Fruit fly (Drosophila melanogaster) whole organism, pupa: Measurements from ENCODE around the gene mRpL11.

Source experiments
- CG13204 ChIP-seq: fragments of 200-800 bp; sonication (Bioruptor generic); optimal IDR thresholded peaks from 2 replicates; lab custom pipeline; 2018; ENCODE audit warnings: missing biosample characterization, mild to moderate bottlenecking, missing genetic modification characterization, moderate library complexity
- CG14655 ChIP-seq: fragments of 200-800 bp; sonication (Bioruptor generic); optimal IDR thresholded peaks from 3 replicates; lab custom pipeline; 2017; ENCODE audit warnings: mild to moderate bottlenecking, missing biosample characterization, missing genetic modification reagents, missing genetic modification characterization
- CG32121 ChIP-seq: fragments of 200-800 bp; sonication (Bioruptor generic); IDR thresholded peaks from 2 replicates; pipeline ENCODE4 v1.3.6; 2022; ENCODE audit warnings: missing biosample characterization, missing genetic modification characterization
- CG34367 ChIP-seq: fragments of 200-800 bp; sonication (Bioruptor generic); optimal IDR thresholded peaks from 2 replicates; lab custom pipeline; 2018; ENCODE audit warnings: missing biosample characterization, mild to moderate bottlenecking, missing genetic modification characterization
- CG4496 ChIP-seq: fragments of 200-800 bp; sonication (Bioruptor generic); IDR thresholded peaks from 3 replicates; pipeline ENCODE4 v1.3.6; 2022; ENCODE audit warnings: missing biosample characterization, missing genetic modification characterization
- CG8159 ChIP-seq: fragments of 200-800 bp; sonication (Bioruptor generic); optimal IDR thresholded peaks from 3 replicates; lab custom pipeline; 2018; ENCODE audit warnings: missing biosample characterization, mild to moderate bottlenecking, missing genetic modification characterization, moderate library complexity
- CG8301 ChIP-seq: fragments of 200-800 bp; sonication (Bioruptor generic); optimal IDR thresholded peaks from 2 replicates; lab custom pipeline; 2018; ENCODE audit warnings: missing biosample characterization, mild to moderate bottlenecking, missing genetic modification characterization
- D1 ChIP-seq: fragments of 200-800 bp; sonication (Bioruptor generic); optimal IDR thresholded peaks from 2 replicates; lab custom pipeline; 2018; ENCODE audit warnings: missing biosample characterization, mild to moderate bottlenecking, missing genetic modification characterization, moderate library complexity
- Snoo ChIP-seq: fragments of 200-800 bp; sonication (Bioruptor generic); optimal IDR thresholded peaks from 3 replicates; lab custom pipeline; 2017; ENCODE audit warnings: missing biosample characterization, mild to moderate bottlenecking, missing genetic modification characterization, inconsistent platforms
- fd96Ca ChIP-seq: fragments of 200-800 bp; sonication (Bioruptor generic); IDR thresholded peaks from 3 replicates; pipeline ENCODE4 v1.3.6; 2022; ENCODE audit warnings: missing biosample characterization, missing genetic modification characterization
- gl ChIP-seq: fragments of 200-800 bp; sonication (Bioruptor generic); optimal IDR thresholded peaks from 2 replicates; lab custom pipeline; 2018; ENCODE audit warnings: missing biosample characterization, mild to moderate bottlenecking, missing genetic modification characterization

dm6 chr3R:14492287-14492889 is 19.2 kb upstream of the mRpL11 start:
- TF ChIP-seq CG34367 (tag; lab: Kevin White, UChicago), result no peak
- peak; percentile 33 for TF ChIP-seq CG8301 (tag; lab: Kevin White, UChicago)
- peak; percentile 39 for TF ChIP-seq CG14655
- no peak for TF ChIP-seq CG13204 (GFP tag; lab: Kevin White, UChicago)
- TF ChIP-seq gl (tag; lab: Kevin White, UChicago), result no peak
- TF ChIP-seq D1 (tag; lab: Kevin White, UChicago), result no peak
- TF ChIP-seq fd96Ca (GFP tag; lab: Robert Waterston, UW), result no peak
- TF ChIP-seq CG4496 (GFP tag; lab: Robert Waterston, UW), result no peak
- TF ChIP-seq CG8159 (tag; lab: Kevin White, UChicago), result peak; percentile 9
- no peak for TF ChIP-seq CG32121 (GFP tag; lab: Robert Waterston, UW)
- no peak for TF ChIP-seq Snoo (tag; lab: Kevin White, UChicago)
